Worm (Caenorhabditis elegans): ENCODE data around the gene K07F5.8.

Gene K07F5.8

DNA sequence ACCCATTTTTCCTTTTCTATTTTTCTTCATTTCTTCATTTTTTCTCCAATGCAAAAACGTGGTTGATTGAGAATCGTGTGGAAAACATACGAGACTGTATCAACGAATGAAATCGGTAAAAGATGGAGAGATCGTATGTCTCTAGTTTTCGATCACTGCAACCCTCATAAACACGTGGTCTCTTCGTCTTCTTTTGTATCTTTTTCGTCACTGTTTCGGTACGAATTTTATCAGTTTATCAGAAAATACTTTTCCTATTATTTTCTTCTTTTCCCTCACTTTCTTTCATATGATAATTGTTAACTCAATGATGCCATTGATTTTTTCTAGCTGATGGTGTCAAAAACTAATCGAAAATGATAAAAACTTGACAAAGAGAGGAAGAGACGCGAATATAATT is 26.1 kb upstream of the K07F5.8 start:
- TF ChIP-seq dmd-4 (tag; optimal IDR thresholded peaks at IDR 0.05) (no peak), mdl-1 (tag; optimal IDR thresholded peaks at IDR 0.05) (peak in 1 of 2 experiments; percentile 47), sem-4 (tag; optimal IDR thresholded peaks at IDR 0.05) (no peak), zag-1 (tag; optimal IDR thresholded peaks at IDR 0.05) (no peak), nhr-11 (tag; optimal IDR thresholded peaks at IDR 0.05) (no peak), F13H6.1 (tag; optimal IDR thresholded peaks at IDR 0.05) (no peak), ceh-82 (tag; optimal IDR thresholded peaks at IDR 0.05) (no peak), nhr-10 (tag; optimal IDR thresholded peaks at IDR 0.05) (no peak), ama-1 (optimal IDR thresholded peaks at IDR 0.05) (no peak), ztf-11 (tag; optimal IDR thresholded peaks at IDR 0.05) (no peak), lsy-2 (tag; optimal IDR thresholded peaks at IDR 0.05) (peak in 1 of 2 experiments; percentile 38), crh-2 (tag; optimal IDR thresholded peaks at IDR 0.05) (peak; percentile 53), alr-1 (tag; optimal IDR thresholded peaks at IDR 0.05) (no peak), mab-5 (tag; optimal IDR thresholded peaks at IDR 0.05) (no peak), blmp-1 (tag; optimal IDR thresholded peaks at IDR 0.05; ENCODE audit: insufficient read depth) (peak; percentile 79), lin-39 (tag; optimal IDR thresholded peaks at IDR 0.05) (no peak), elt-3 (tag; optimal IDR thresholded peaks at IDR 0.05) (no peak), ztf-4 (tag; optimal IDR thresholded peaks at IDR 0.05) (peak; percentile 45), unc-62 (GFP tag; optimal IDR thresholded peaks at IDR 0.05) (no peak), nhr-23 (tag; optimal IDR thresholded peaks at IDR 0.05) (no peak), nhr-25 (tag; optimal IDR thresholded peaks at IDR 0.05) (peak; percentile 81), unc-39 (tag; optimal IDR thresholded peaks at IDR 0.05) (no peak), nhr-129 (tag; optimal IDR thresholded peaks at IDR 0.05) (peak; percentile 37), gmeb-1 (tag; optimal IDR thresholded peaks at IDR 0.05) (peak; percentile 40), sma-9 (GFP tag; optimal IDR thresholded peaks at IDR 0.05) (peak; percentile 91), sma-9 (tag; optimal IDR thresholded peaks at IDR 0.05) (no peak), nhr-21 (tag; optimal IDR thresholded peaks at IDR 0.05) (peak; percentile 75), skn-1 (tag; optimal IDR thresholded peaks at IDR 0.05) (no peak), fos-1 (tag; optimal IDR thresholded peaks at IDR 0.05) (peak; percentile 95), sma-3 (GFP tag; optimal IDR thresholded peaks at IDR 0.05) (peak; percentile 54)

- TF ChIP-seq sem-4 (tag; optimal IDR thresholded peaks at IDR 0.05) (no peak), nhr-21 (tag; optimal IDR thresholded peaks at IDR 0.05) (peak; percentile 39), nhr-129 (tag; optimal IDR thresholded peaks at IDR 0.05) (peak; percentile 78), aly-2 (tag; optimal IDR thresholded peaks at IDR 0.05) (no peak), crh-2 (tag; optimal IDR thresholded peaks at IDR 0.05) (peak; percentile 90), unc-55 (GFP tag; optimal IDR thresholded peaks at IDR 0.05) (peak; percentile 69), ceh-82 (tag; optimal IDR thresholded peaks at IDR 0.05) (no peak), lsy-2 (tag; optimal IDR thresholded peaks at IDR 0.05) (peak in 1 of 2 experiments; percentile 56), mdl-1 (tag; optimal IDR thresholded peaks at IDR 0.05) (peak in 1 of 2 experiments; percentile 23), sma-9 (GFP tag; optimal IDR thresholded peaks at IDR 0.05) (peak; percentile 68), sma-9 (tag; optimal IDR thresholded peaks at IDR 0.05) (no peak), nhr-237 (tag; optimal IDR thresholded peaks at IDR 0.05) (no peak), C34F6.9 (tag; optimal IDR thresholded peaks at IDR 0.05) (peak; percentile 61), fos-1 (tag; optimal IDR thresholded peaks at IDR 0.05) (peak; percentile 64), nhr-25 (tag; optimal IDR thresholded peaks at IDR 0.05) (peak; percentile 25), nhr-6 (tag; optimal IDR thresholded peaks at IDR 0.05) (peak; percentile 54), snpc-4 (tag; optimal IDR thresholded peaks at IDR 0.05) (no peak), ceh-16 (tag; optimal IDR thresholded peaks at IDR 0.05) (peak; percentile 61), sma-3 (GFP tag; optimal IDR thresholded peaks at IDR 0.05) (peak; percentile 10), egl-27 (tag; optimal IDR thresholded peaks at IDR 0.05) (peak; percentile 53), R02D3.7 (tag; optimal IDR thresholded peaks at IDR 0.05) (no peak), lin-13 (GFP tag; optimal IDR thresholded peaks at IDR 0.05) (peak; percentile 28), dmd-4 (tag; optimal IDR thresholded peaks at IDR 0.05) (no peak), F13H6.1 (tag; optimal IDR thresholded peaks at IDR 0.05) (peak; percentile 73), unc-39 (tag; optimal IDR thresholded peaks at IDR 0.05) (no peak), blmp-1 (tag; optimal IDR thresholded peaks at IDR 0.05; ENCODE audit: insufficient read depth) (peak; percentile 14), ama-1 (optimal IDR thresholded peaks at IDR 0.05) (peak; percentile 36), lin-39 (tag; optimal IDR thresholded peaks at IDR 0.05) (no peak), gmeb-1 (tag; optimal IDR thresholded peaks at IDR 0.05) (peak; percentile 11)
Measured at ce11 chrIV:9873837-9874236, 24.3 kb upstream of the K07F5.8 start.

DNA sequence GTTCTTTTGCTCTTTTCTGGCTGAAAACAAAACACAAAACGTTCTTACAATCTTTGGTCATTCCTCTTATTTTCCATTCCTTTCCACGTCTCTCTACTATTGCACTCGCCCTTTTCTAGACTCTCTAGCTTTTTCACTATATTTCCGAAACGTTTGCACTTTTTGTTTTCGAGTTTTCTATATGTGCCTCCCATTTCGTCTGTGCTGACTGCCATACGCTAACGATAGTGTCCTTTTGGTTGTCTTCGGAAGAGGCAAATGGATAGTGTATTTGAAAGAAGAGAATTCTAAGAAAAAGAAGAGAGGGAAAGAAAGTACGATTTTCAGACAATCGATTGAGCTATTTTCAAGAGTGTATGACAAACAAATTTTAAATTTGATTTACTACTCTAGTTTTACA is 23.3 kb upstream of the K07F5.8 start:
- TF ChIP-seq peb-1 (tag; optimal IDR thresholded peaks at IDR 0.05) (no peak), zag-1 (tag; optimal IDR thresholded peaks at IDR 0.05) (peak; percentile 57), unc-55 (GFP tag; optimal IDR thresholded peaks at IDR 0.05) (peak; percentile 9), F13H6.1 (tag; optimal IDR thresholded peaks at IDR 0.05) (peak; percentile 36), fos-1 (tag; optimal IDR thresholded peaks at IDR 0.05) (peak; percentile 81), sma-9 (GFP tag; optimal IDR thresholded peaks at IDR 0.05) (peak; percentile 70), sma-9 (tag; optimal IDR thresholded peaks at IDR 0.05) (no peak), lin-39 (tag; optimal IDR thresholded peaks at IDR 0.05) (no peak), skn-1 (tag; optimal IDR thresholded peaks at IDR 0.05) (peak; percentile 32), nhr-129 (tag; optimal IDR thresholded peaks at IDR 0.05) (peak; percentile 47), R02D3.7 (tag; optimal IDR thresholded peaks at IDR 0.05) (no peak), nhr-21 (tag; optimal IDR thresholded peaks at IDR 0.05) (no peak), lsy-2 (tag; optimal IDR thresholded peaks at IDR 0.05) (peak in 1 of 2 experiments; percentile 34), C34F6.9 (tag; optimal IDR thresholded peaks at IDR 0.05) (peak; percentile 35), crh-2 (tag; optimal IDR thresholded peaks at IDR 0.05) (peak; percentile 78), nhr-10 (tag; optimal IDR thresholded peaks at IDR 0.05) (no peak)
